Worm (Caenorhabditis elegans): ENCODE results near the gene lgc-22.

DNA sequence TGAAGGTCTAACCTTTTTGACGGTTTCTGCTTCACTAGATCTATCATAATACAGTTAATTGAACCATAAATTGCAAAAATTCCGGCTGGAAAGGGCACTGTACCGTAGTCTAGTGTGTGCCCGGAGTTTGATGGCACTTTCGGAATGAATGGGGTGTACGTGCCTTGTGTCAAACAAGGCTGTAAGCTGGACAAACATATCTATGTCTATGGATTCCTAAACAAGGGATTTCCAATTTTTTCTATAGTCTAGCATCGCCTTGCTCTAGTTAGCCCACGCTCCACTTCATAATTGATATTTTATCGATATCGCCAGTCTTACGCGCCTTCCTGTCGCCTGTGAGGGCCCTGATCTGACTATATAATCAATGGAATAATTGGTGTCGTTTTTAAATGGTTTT is 45.4 kb downstream of the lgc-22 start, which contains the start of gene oac-52:
- TF ChIP-seq nhr-71 (tag; optimal IDR thresholded peaks at IDR 0.05) (no peak), sox-4 (tag; optimal IDR thresholded peaks at IDR 0.05) (no peak), ces-1 (GFP tag; optimal IDR thresholded peaks at IDR 0.05) (no peak), zip-4 (GFP tag; optimal IDR thresholded peaks at IDR 0.05) (no peak), jun-1 (tag; optimal IDR thresholded peaks at IDR 0.05) (no peak)

Data from whole organism, L1 larva.